Fruit fly (Drosophila melanogaster) whole organism, embryonic: Measurements from ENCODE around the gene Syt12.

Experiments used
- Atf6 ChIP-seq: fragments of 200-800 bp; sonication (Bioruptor generic); IDR thresholded peaks from 2 replicates; pipeline ENCODE4 v1.3.6; 2022; ENCODE audit warnings: missing biosample characterization, missing genetic modification characterization
- BtbVII ChIP-seq: fragments of 200-800 bp; sonication (Bioruptor generic); optimal IDR thresholded peaks from 3 replicates; lab custom pipeline; 2017; ENCODE audit warnings: missing biosample characterization, mild to moderate bottlenecking, missing genetic modification characterization
- Bteb2 ChIP-seq: fragments of 200-800 bp; sonication (Bioruptor generic); optimal IDR thresholded peaks from 2 replicates; lab custom pipeline; 2016; ENCODE audit warnings: missing biosample characterization, missing genetic modification characterization
- CG10267 ChIP-seq: fragments of 200-800 bp; sonication (Bioruptor generic); optimal IDR thresholded peaks from 2 replicates; lab custom pipeline; 2018; ENCODE audit warnings: missing biosample characterization, mild to moderate bottlenecking, missing genetic modification characterization, moderate library complexity
- CG10462 ChIP-seq: fragments of 200-800 bp; sonication (Bioruptor generic); optimal IDR thresholded peaks from 2 replicates; lab custom pipeline; 2016; ENCODE audit warnings: missing biosample characterization, missing genetic modification characterization
- CG11398 ChIP-seq: fragments of 200-800 bp; sonication (Bioruptor generic); optimal IDR thresholded peaks from 2 replicates; lab custom pipeline; 2016; ENCODE audit warnings: missing biosample characterization, missing genetic modification characterization
- CG11504 ChIP-seq: fragments of 200-800 bp; sonication (Bioruptor generic); optimal IDR thresholded peaks from 3 replicates; lab custom pipeline; 2019; ENCODE audit warnings: missing biosample characterization, mild to moderate bottlenecking, missing genetic modification characterization, moderate library complexity
- CG11695 ChIP-seq: fragments of 200-800 bp; sonication (Bioruptor generic); IDR thresholded peaks from 3 replicates; pipeline ENCODE4 v1.3.6; 2022; ENCODE audit warnings: missing biosample characterization, missing genetic modification characterization
- CG11696 ChIP-seq: fragments of 200-800 bp; sonication (Bioruptor generic); IDR thresholded peaks from 2 replicates; pipeline ENCODE4 v1.3.6; 2022; ENCODE audit warnings: missing biosample characterization, missing genetic modification characterization
- CG12659 ChIP-seq: fragments of 200-800 bp; sonication (Bioruptor generic); optimal IDR thresholded peaks from 3 replicates; lab custom pipeline; 2017; ENCODE audit warnings: mild to moderate bottlenecking, missing biosample characterization, missing genetic modification reagents, missing genetic modification characterization
- CG14014 ChIP-seq: fragments of 200-800 bp; sonication (Bioruptor generic); IDR thresholded peaks from 2 replicates; pipeline ENCODE4 v1.3.6; 2022; ENCODE audit warnings: missing biosample characterization, missing genetic modification characterization
- CG14860 ChIP-seq: fragments of 200-800 bp; sonication (Bioruptor generic); IDR thresholded peaks from 3 replicates; pipeline ENCODE4 v1.3.6; 2022; ENCODE audit warnings: missing biosample characterization, missing genetic modification characterization; ENCODE audit not compliant: partially characterized antibody
- CG14965 ChIP-seq: fragments of 200-800 bp; sonication (Bioruptor generic); optimal IDR thresholded peaks from 2 replicates; lab custom pipeline; 2016; ENCODE audit warnings: missing biosample characterization, missing genetic modification characterization, borderline replicate concordance
- CG15601 ChIP-seq: fragments of 200-800 bp; sonication (Bioruptor generic); optimal IDR thresholded peaks from 3 replicates; lab custom pipeline; 2019; ENCODE audit warnings: missing biosample characterization, mild to moderate bottlenecking, missing genetic modification characterization, moderate library complexity
- CG17612 ChIP-seq: fragments of 200-800 bp; sonication (Bioruptor generic); IDR thresholded peaks from 2 replicates; pipeline ENCODE4 v1.3.6; 2022; ENCODE audit warnings: missing biosample characterization, missing genetic modification characterization
- CG1792 ChIP-seq: fragments of 200-800 bp; sonication (Bioruptor generic); optimal IDR thresholded peaks from 2 replicates; lab custom pipeline; 2016; ENCODE audit warnings: missing biosample characterization, missing genetic modification characterization
- CG18476 ChIP-seq: fragments of 200-800 bp; sonication (Bioruptor generic); optimal IDR thresholded peaks from 2 replicates; lab custom pipeline; 2016; ENCODE audit warnings: missing biosample characterization, mild to moderate bottlenecking, missing genetic modification characterization
- CG2116 ChIP-seq: fragments of 200-800 bp; sonication (Bioruptor generic); optimal IDR thresholded peaks from 3 replicates; lab custom pipeline; 2018; ENCODE audit warnings: missing biosample characterization, mild to moderate bottlenecking, missing genetic modification characterization
- CG31441 ChIP-seq: fragments of 200-800 bp; sonication (Bioruptor generic); IDR thresholded peaks from 2 replicates; pipeline ENCODE4 v1.3.6; 2022; ENCODE audit warnings: missing biosample characterization, missing genetic modification characterization
- CG32532 ChIP-seq: fragments of 200-800 bp; sonication (Bioruptor generic); IDR thresholded peaks from 2 replicates; pipeline ENCODE4 v1.3.6; 2022; ENCODE audit warnings: missing biosample characterization, missing genetic modification characterization
- CG34422 ChIP-seq: fragments of 200-800 bp; sonication (Bioruptor generic); IDR thresholded peaks from 3 replicates; pipeline ENCODE4 v1.3.6; 2022; ENCODE audit warnings: missing biosample characterization, missing genetic modification characterization
- CG43689 ChIP-seq: fragments of 200-800 bp; sonication (Bioruptor generic); IDR thresholded peaks from 2 replicates; pipeline ENCODE4 v1.3.6; 2022; ENCODE audit warnings: missing biosample characterization, missing genetic modification characterization
- CG4424 ChIP-seq: fragments of 200-800 bp; sonication (Bioruptor generic); optimal IDR thresholded peaks from 3 replicates; lab custom pipeline; 2016; ENCODE audit warnings: missing biosample characterization, missing genetic modification characterization
- CG4730 ChIP-seq: fragments of 200-800 bp; sonication (Bioruptor generic); IDR thresholded peaks from 2 replicates; pipeline ENCODE4 v1.3.6; 2022; ENCODE audit warnings: missing biosample characterization, missing genetic modification characterization
- CG4854 ChIP-seq: fragments of 200-800 bp; sonication (Bioruptor generic); optimal IDR thresholded peaks from 2 replicates; lab custom pipeline; 2016; ENCODE audit warnings: missing biosample characterization, missing genetic modification characterization, inconsistent platforms
- CG5953 ChIP-seq: fragments of 200-800 bp; sonication (Bioruptor generic); IDR thresholded peaks from 2 replicates; pipeline ENCODE4 v1.3.6; 2022; ENCODE audit warnings: missing biosample characterization, missing genetic modification characterization
- CG6254 ChIP-seq: fragments of 200-800 bp; sonication (Bioruptor generic); optimal IDR thresholded peaks from 3 replicates; lab custom pipeline; 2017; ENCODE audit warnings: mild to moderate bottlenecking, missing biosample characterization, missing genetic modification reagents, missing genetic modification characterization
- CG6689 ChIP-seq: fragments of 200-800 bp; sonication (Bioruptor generic); IDR thresholded peaks from 2 replicates; pipeline ENCODE4 v1.3.6; 2022; ENCODE audit warnings: missing biosample characterization, missing genetic modification characterization
- CG6765 ChIP-seq: fragments of 200-800 bp; sonication (Bioruptor generic); optimal IDR thresholded peaks from 3 replicates; lab custom pipeline; 2017; ENCODE audit warnings: missing biosample characterization, mild to moderate bottlenecking, missing genetic modification characterization
- Ets97D ChIP-seq: fragments of 200-800 bp; sonication (Bioruptor generic); optimal IDR thresholded peaks from 3 replicates; lab custom pipeline; 2016; ENCODE audit warnings: missing biosample characterization, missing genetic modification characterization
- H15 ChIP-seq: fragments of 200-800 bp; sonication (Bioruptor generic); IDR thresholded peaks from 3 replicates; pipeline ENCODE4 v1.3.6; 2022; ENCODE audit warnings: missing biosample characterization, missing genetic modification characterization
- H2.0 ChIP-seq: fragments of 200-800 bp; sonication (Bioruptor generic); IDR thresholded peaks from 2 replicates; pipeline ENCODE4 v1.3.6; 2022; ENCODE audit warnings: missing biosample characterization, missing genetic modification characterization
- Meics ChIP-seq: fragments of 200-800 bp; sonication (Bioruptor generic); optimal IDR thresholded peaks from 2 replicates; lab custom pipeline; 2017; ENCODE audit warnings: missing biosample characterization, mild to moderate bottlenecking, missing genetic modification characterization
- Neu2 ChIP-seq: fragments of 200-800 bp; sonication (Bioruptor generic); optimal IDR thresholded peaks from 3 replicates; lab custom pipeline; 2016; ENCODE audit warnings: missing biosample characterization, missing genetic modification characterization, borderline replicate concordance
- Poxn ChIP-seq: fragments of 200-800 bp; sonication (Bioruptor generic); IDR thresholded peaks from 2 replicates; pipeline ENCODE4 v1.3.6; 2022; ENCODE audit warnings: missing biosample characterization, missing genetic modification characterization
- Rfx ChIP-seq: fragments of 200-800 bp; sonication (Bioruptor generic); IDR thresholded peaks from 2 replicates; pipeline ENCODE4 v1.3.6; 2022; ENCODE audit warnings: missing biosample characterization, missing genetic modification characterization
- ac ChIP-seq: fragments of 200-800 bp; sonication (Bioruptor generic); optimal IDR thresholded peaks from 3 replicates; lab custom pipeline; 2017; ENCODE audit warnings: missing biosample characterization, mild to moderate bottlenecking, missing genetic modification characterization
- ara ChIP-seq: fragments of 200-800 bp; sonication (Bioruptor generic); IDR thresholded peaks from 2 replicates; pipeline ENCODE4 v1.3.6; 2022; ENCODE audit warnings: missing biosample characterization, missing genetic modification characterization
- ato ChIP-seq: fragments of 200-800 bp; sonication (Bioruptor generic); IDR thresholded peaks from 2 replicates; pipeline ENCODE4 v1.3.6; 2022; ENCODE audit warnings: missing biosample characterization, missing genetic modification characterization; ENCODE audit not compliant: partially characterized antibody
- chif ChIP-seq, 2 experiments: fragments of 200-800 bp; sonication (Bioruptor generic); optimal IDR thresholded peaks; 3 replicates each; lab custom pipeline; 2016; ENCODE audit warnings: missing biosample characterization in 2 of 2, missing genetic modification characterization in 2 of 2
- dan ChIP-seq: fragments of 200-800 bp; sonication (Bioruptor generic); IDR thresholded peaks from 2 replicates; pipeline ENCODE4 v1.3.6; 2022; ENCODE audit warnings: missing biosample characterization, missing genetic modification characterization
- danr ChIP-seq: fragments of 200-800 bp; sonication (Bioruptor generic); IDR thresholded peaks from 2 replicates; pipeline ENCODE4 v1.3.6; 2022; ENCODE audit warnings: missing biosample characterization, missing genetic modification characterization
- disco-r ChIP-seq: fragments of 200-800 bp; sonication (Bioruptor generic); optimal IDR thresholded peaks from 2 replicates; lab custom pipeline; 2016; ENCODE audit warnings: missing biosample characterization, missing genetic modification characterization
- dpn ChIP-seq, 2 experiments: fragments of 200-800 bp; sonication (Bioruptor generic); optimal IDR thresholded peaks; 3 replicates each; lab custom pipeline; 2016; ENCODE audit warnings: missing biosample characterization in 2 of 2, missing genetic modification characterization in 2 of 2
- schlank ChIP-seq: fragments of 200-800 bp; sonication (Bioruptor generic); optimal IDR thresholded peaks from 2 replicates; lab custom pipeline; 2018; ENCODE audit warnings: missing biosample characterization, mild to moderate bottlenecking, missing genetic modification characterization
- tap ChIP-seq: fragments of 200-800 bp; optimal IDR thresholded peaks from 3 replicates; lab custom pipeline; 2019; ENCODE audit warnings: missing biosample characterization, mild to moderate bottlenecking, missing genetic modification characterization, moderate library complexity
- trh ChIP-seq: fragments of 200-800 bp; sonication (Bioruptor generic); optimal IDR thresholded peaks from 2 replicates; lab custom pipeline; 2016; ENCODE audit warnings: missing biosample characterization, missing genetic modification characterization
- vvl ChIP-seq: fragments of 200-800 bp; sonication (Bioruptor generic); IDR thresholded peaks from 2 replicates; pipeline ENCODE4 v1.3.6; 2022; ENCODE audit warnings: missing biosample characterization, missing genetic modification characterization
- wdn ChIP-seq: fragments of 200-800 bp; sonication (Bioruptor generic); IDR thresholded peaks from 2 replicates; pipeline ENCODE4 v1.3.6; 2022; ENCODE audit warnings: missing biosample characterization, missing genetic modification characterization
- zf30C ChIP-seq: fragments of 200-800 bp; sonication (Bioruptor generic); optimal IDR thresholded peaks from 3 replicates; lab custom pipeline; 2018; ENCODE audit warnings: missing biosample characterization, mild to moderate bottlenecking, missing genetic modification characterization

The Syt12 gene

DNA sequence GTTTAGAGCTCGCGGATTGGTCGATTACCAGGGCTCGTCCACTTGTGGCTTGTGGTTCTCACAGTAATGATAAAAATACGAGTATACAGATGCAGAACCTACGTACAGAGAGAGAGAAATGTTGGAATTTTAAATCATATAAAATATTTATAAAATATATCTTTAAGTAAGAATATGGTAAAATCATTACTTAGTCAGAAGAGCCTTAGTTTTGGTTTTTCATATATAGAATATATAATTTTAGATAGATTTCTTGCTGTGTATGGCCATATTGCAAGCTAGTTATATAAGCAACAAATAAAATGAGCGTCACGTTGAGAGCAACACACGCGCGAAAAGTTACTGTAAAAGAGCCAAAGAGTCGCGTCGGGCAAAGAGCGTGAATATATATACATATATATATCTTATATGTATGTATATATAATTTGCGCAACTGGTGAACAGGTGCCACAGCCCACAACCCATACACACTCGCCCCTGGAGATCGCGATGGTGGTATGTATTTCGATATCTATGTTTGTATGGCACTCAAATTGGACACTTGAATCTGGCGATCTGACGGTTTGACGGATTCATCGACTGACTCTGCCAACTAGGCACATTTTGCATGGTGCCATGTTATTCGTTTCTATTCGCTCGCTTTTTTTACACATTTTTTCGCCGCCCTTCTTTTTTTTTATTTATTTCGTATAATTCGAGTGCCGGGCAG lies 31.6 kb downstream of the Syt12 start (continued):
- TF ChIP-seq CG11695 (GFP tag; lab: Robert Waterston, UW) (peak; percentile 81; the same call in 2 of the 3 replicates), chif (GFP tag; optimal IDR thresholded peaks at IDR 0.05; lab: Kevin White, UChicago) (no peak), CG4854 (GFP tag; lab: Kevin White, UChicago) (no peak), CG43689 (GFP tag; lab: Robert Waterston, UW) (peak; percentile 36; the same call in 1 of the 2 replicates), Meics (GFP tag; lab: Kevin White, UChicago) (peak; percentile 85), dpn (GFP tag; optimal IDR thresholded peaks at IDR 0.05; lab: Kevin White, UChicago) (peak in 1 of 2 experiments; percentile 43), CG11504 (tag; lab: Kevin White, UChicago) (peak; percentile 75), trh (GFP tag; lab: Kevin White, UChicago) (no peak), ac (GFP tag; lab: Kevin White, UChicago) (no peak), Atf6 (GFP tag; lab: Robert Waterston, UW) (peak; percentile 84), Poxn (GFP tag; lab: Robert Waterston, UW) (peak; percentile 62), CG5953 (GFP tag; lab: Robert Waterston, UW) (no peak), tap (tag; lab: Kevin White, UChicago) (peak; percentile 56), schlank (peak; percentile 41), CG10462 (GFP tag; lab: Kevin White, UChicago) (no peak), CG10267 (tag; lab: Kevin White, UChicago) (peak; percentile 62), dan (GFP tag; lab: Robert Waterston, UW) (no peak), Ets97D (no peak), Bteb2 (GFP tag; lab: Kevin White, UChicago) (no peak), CG11696 (0 out of 2 replicates have a peak, but pooled peaks have one; percentile 45), CG32532 (GFP tag; lab: Robert Waterston, UW) (peak; percentile 87), CG18476 (no peak), ato (no peak), CG15601 (tag; lab: Kevin White, UChicago) (no peak), CG4730 (peak; percentile 33; the same call in 1 of the 2 replicates), CG14965 (no peak), CG14860 (GFP tag; lab: Robert Waterston, UW) (no peak), CG6689 (GFP tag; lab: Robert Waterston, UW) (peak; percentile 60), CG4424 (peak; percentile 2), CG6254 (GFP tag; lab: Kevin White, UChicago) (no peak), CG17612 (GFP tag; lab: Robert Waterston, UW) (0 out of 2 replicates have a peak, but pooled peaks have one; percentile 18), CG14014 (GFP tag; lab: Robert Waterston, UW) (peak; percentile 78), CG11398 (GFP tag; lab: Kevin White, UChicago) (no peak), CG6765 (peak; percentile 52), disco-r (GFP tag; lab: Kevin White, UChicago) (no peak), ara (GFP tag; lab: Robert Waterston, UW) (0 out of 2 replicates have a peak, but pooled peaks have one; percentile 11), zf30C (GFP tag; lab: Kevin White, UChicago) (peak; percentile 36), Neu2 (no peak), CG1792 (no peak), CG2116 (GFP tag; lab: Kevin White, UChicago) (peak; percentile 2), vvl (GFP tag; lab: Robert Waterston, UW) (peak; percentile 76), Rfx (GFP tag; lab: Robert Waterston, UW) (peak; percentile 81), BtbVII (GFP tag; lab: Kevin White, UChicago) (peak; percentile 81), CG31441 (GFP tag; lab: Robert Waterston, UW) (peak; percentile 58), wdn (GFP tag; lab: Robert Waterston, UW) (0 out of 2 replicates have a peak, but pooled peaks have one; percentile 50), CG12659 (peak; percentile 75), danr (GFP tag; lab: Robert Waterston, UW) (0 out of 2 replicates have a peak, but pooled peaks have one; percentile 30), CG34422 (GFP tag; lab: Robert Waterston, UW) (peak; percentile 59; the same call in 2 of the 3 replicates), H15 (GFP tag; lab: Robert Waterston, UW) (no peak), H2.0 (GFP tag; lab: Robert Waterston, UW) (peak; percentile 61; the same call in 1 of the 2 replicates)
